Fruit fly (Drosophila melanogaster) whole organism: Measurements from ENCODE around the gene eIF1.

Source experiments
- CG8478 ChIP-seq: fragments of >200 bp; optimal IDR thresholded peaks from 2 replicates; lab custom pipeline; 2018; ENCODE audit warnings: inconsistent platforms
- Dll ChIP-seq: fragments of >200 bp; optimal IDR thresholded peaks from 2 replicates; lab custom pipeline; 2017
- EcR ChIP-seq, 2 experiments: fragments of >200 bp; optimal IDR thresholded peaks; 2 replicates each; lab custom pipeline; 2017; ENCODE audit warnings: missing biosample characterization in 2 of 2, missing genetic modification characterization in 2 of 2, missing genetic modification reagents in 2 of 2
- pan ChIP-seq: fragments of >200 bp; optimal IDR thresholded peaks from 2 replicates; lab custom pipeline; 2017
- psq ChIP-seq: fragments of >200 bp; optimal IDR thresholded peaks from 2 replicates; lab custom pipeline; 2017
- usp ChIP-seq: fragments of >200 bp; optimal IDR thresholded peaks from 2 replicates; lab custom pipeline; 2017; ENCODE audit warnings: missing biosample characterization, missing genetic modification characterization, mixed read lengths

dm6 chr3L:3194059-3194458 is 29.1 kb upstream of the eIF1 start:
- TF ChIP-seq EcR (GFP tag; optimal IDR thresholded peaks at IDR 0.05; lab: Kevin White, UChicago) (no peak), CG8478 (lab: Kevin White, UChicago) (no peak), Dll (lab: Kevin White, UChicago) (no peak), usp (no peak), psq (no peak), pan (lab: Kevin White, UChicago) (no peak)
